Worm (Caenorhabditis elegans) whole organism, L1 larva: ENCODE results near the gene W07G4.2.

Source experiments
- grh-1 ChIP-seq: fragments of 200-800 bp; sonication (Bioruptor generic); IDR thresholded peaks from 2 replicates; pipeline ENCODE4 v1.3.6; 2022; ENCODE audit warnings: missing genetic modification reagents, missing genetic modification characterization, missing compliant biosample characterization
- nhr-12 ChIP-seq: sonication (generic microtip); optimal IDR thresholded peaks from 2 replicates; lab custom pipeline; 2017; ENCODE audit warnings: missing biosample characterization, missing genetic modification characterization

DNA sequence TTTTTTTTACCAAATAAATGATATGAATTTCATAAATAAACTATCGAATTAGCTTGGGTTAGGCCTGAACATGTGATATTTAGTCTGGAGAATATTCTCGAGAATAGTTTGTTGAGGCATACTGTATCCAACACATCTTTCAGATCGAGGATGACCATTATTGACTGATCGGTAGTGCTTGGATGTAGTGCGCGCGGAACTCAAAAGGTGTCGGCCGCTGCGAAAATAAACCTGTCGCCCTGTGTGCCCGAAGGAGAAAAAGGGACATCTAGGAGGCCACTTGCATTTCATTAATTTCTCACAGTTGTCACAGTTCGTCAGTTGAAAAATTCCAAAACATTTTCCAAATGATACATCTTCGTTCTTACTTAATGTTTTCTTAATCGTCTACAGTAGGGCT is 27.8 kb upstream of the W07G4.2 start:
- TF ChIP-seq nhr-12 (tag; lab: Kevin White, UChicago) (no peak), grh-1 (GFP tag; lab: Robert Waterston, UW) (no peak)
